Worm (Caenorhabditis elegans): ENCODE measurements around the gene K03H1.13.

- TF ChIP-seq W03F9.2 (tag; optimal IDR thresholded peaks at IDR 0.05) (no peak), him-1 (tag; optimal IDR thresholded peaks at IDR 0.05) (no peak)
Observed at ce11 chrIII:9963447-9963846, 13.3 kb upstream of the K03H1.13 start.
